Fruit fly (Drosophila melanogaster): ENCODE data around the gene app.
A peak's percentile ranks its signal among the peaks of the same experiment; 100 is the strongest.

Gene app

dm6 chr3L:12269867-12270266 lies 3.2 kb upstream of the app start (continued):
- peak; percentile 56 for TF ChIP-seq cwo (GFP tag; optimal IDR thresholded peaks at IDR 0.05)
- peak; percentile 80 for TF ChIP-seq CG2678 (tag; optimal IDR thresholded peaks at IDR 0.05)
- TF ChIP-seq trem (tag; optimal IDR thresholded peaks at IDR 0.05) = no peak
- TF ChIP-seq PHDP (tag; optimal IDR thresholded peaks at IDR 0.05) = peak; percentile 65
- TF ChIP-seq CG12236 (GFP tag; optimal IDR thresholded peaks at IDR 0.05) = no peak
- TF ChIP-seq Asciz (GFP tag; optimal IDR thresholded peaks at IDR 0.05) = peak; percentile 9
- TF ChIP-seq CG7839 (tag; optimal IDR thresholded peaks at IDR 0.05) = peak; percentile 51
- peak; percentile 43 for TF ChIP-seq NfI (GFP tag; optimal IDR thresholded peaks at IDR 0.05)
- TF ChIP-seq CG8924 (tag; optimal IDR thresholded peaks at IDR 0.05) = peak; percentile 45
- TF ChIP-seq CG17359 (tag; optimal IDR thresholded peaks at IDR 0.05) = peak; percentile 48
- peak; percentile 46 for TF ChIP-seq CG17385 (GFP tag; optimal IDR thresholded peaks at IDR 0.05)
- peak; percentile 22 for TF ChIP-seq CG4328 (GFP tag; optimal IDR thresholded peaks at IDR 0.05)
- TF ChIP-seq CG18599 (GFP tag; optimal IDR thresholded peaks at IDR 0.05) = peak; percentile 79
- peak; percentile 77 for TF ChIP-seq CG13296 (GFP tag; optimal IDR thresholded peaks at IDR 0.05)
- peak; percentile 55; the same call in 2 of the 3 replicates for TF ChIP-seq dysf (GFP tag; IDR thresholded peaks at IDR 0.05)
- TF ChIP-seq CG2202 (tag; optimal IDR thresholded peaks at IDR 0.05) = no peak
- peak in 1 of 2 experiments; percentile 23 for TF ChIP-seq bsh (GFP tag; optimal IDR thresholded peaks at IDR 0.05)
- TF ChIP-seq unc-4 (GFP tag; IDR thresholded peaks at IDR 0.05; ENCODE audit: partially characterized antibody) = no peak
- no peak for TF ChIP-seq CG8478 (optimal IDR thresholded peaks at IDR 0.05)
- no peak for TF ChIP-seq sna (GFP tag; IDR thresholded peaks at IDR 0.05; ENCODE audit: partially characterized antibody)
- peak; percentile 30 for TF ChIP-seq CG15011 (GFP tag; optimal IDR thresholded peaks at IDR 0.05)
- peak; percentile 22 for TF ChIP-seq CG1233 (GFP tag; optimal IDR thresholded peaks at IDR 0.05)
- peak; percentile 3 for TF ChIP-seq sd (tag; optimal IDR thresholded peaks at IDR 0.05)
- peak; percentile 37 for TF ChIP-seq tap (tag; optimal IDR thresholded peaks at IDR 0.05)
- peak; percentile 54 for TF ChIP-seq CG2120 (GFP tag; optimal IDR thresholded peaks at IDR 0.05)
- peak in 1 of 2 experiments; percentile 66 for TF ChIP-seq Hr51 (GFP tag; optimal IDR thresholded peaks at IDR 0.05)
- no peak for TF ChIP-seq CG3847 (GFP tag; IDR thresholded peaks at IDR 0.05)
- peak; percentile 54 for TF ChIP-seq BtbVII (GFP tag; optimal IDR thresholded peaks at IDR 0.05)
- TF ChIP-seq CG13894 (tag; optimal IDR thresholded peaks at IDR 0.05) = peak; percentile 33
- TF ChIP-seq CG10979 (tag; optimal IDR thresholded peaks at IDR 0.05) = peak; percentile 3
- TF ChIP-seq Sox100B (GFP tag; optimal IDR thresholded peaks at IDR 0.05) = peak; percentile 49
- TF ChIP-seq CG10267 (tag; optimal IDR thresholded peaks at IDR 0.05) = peak; percentile 25
- TF ChIP-seq sens (GFP tag) = peak; percentile 65
- TF ChIP-seq Med (GFP tag) = peak; percentile 13
- 0 out of 2 replicates have a peak, but pooled peaks have one; percentile 31 for TF ChIP-seq Atf6 (GFP tag; IDR thresholded peaks at IDR 0.05)
- peak; percentile 52 for TF ChIP-seq Hmr (GFP tag; optimal IDR thresholded peaks at IDR 0.05)
- TF ChIP-seq CG12219 (GFP tag; optimal IDR thresholded peaks at IDR 0.05) = no peak
- no peak for TF ChIP-seq maf-S (GFP tag; optimal IDR thresholded peaks at IDR 0.05)

dm6 chr3L:12267332-12267914 lies 782 bp upstream of the app start, which contains the start of gene CG32100:
Gene CG32100, plus strand, starts transcription at chr3L:12267528.
- no peak for TF ChIP-seq CG14710 (tag; optimal IDR thresholded peaks at IDR 0.05)
- TF ChIP-seq CG6813 (GFP tag; optimal IDR thresholded peaks at IDR 0.05) = no peak
- peak; percentile 46 for TF ChIP-seq Med (GFP tag)
- TF ChIP-seq CoRest (tag; optimal IDR thresholded peaks at IDR 0.05) = no peak
- no peak for TF ChIP-seq schlank (tag; optimal IDR thresholded peaks at IDR 0.05)
- no peak for TF ChIP-seq CG31365 (tag; optimal IDR thresholded peaks at IDR 0.05)
- TF ChIP-seq nerfin-1 (tag; optimal IDR thresholded peaks at IDR 0.05) = peak; percentile 84
- no peak for TF ChIP-seq CG4282 (GFP tag; optimal IDR thresholded peaks at IDR 0.05)
- peak; percentile 35; the same call in 1 of the 2 replicates for TF ChIP-seq CG42726 (GFP tag; IDR thresholded peaks at IDR 0.05; ENCODE audit: partially characterized antibody)
- peak; percentile 79 for TF ChIP-seq sd (tag; optimal IDR thresholded peaks at IDR 0.05)
- TF ChIP-seq CG10274 (GFP tag; optimal IDR thresholded peaks at IDR 0.05) = no peak
- no peak for TF ChIP-seq usp (GFP tag; optimal IDR thresholded peaks at IDR 0.05)
- no peak for TF ChIP-seq CG8281 (tag; optimal IDR thresholded peaks at IDR 0.05)
- TF ChIP-seq Dek (tag; optimal IDR thresholded peaks at IDR 0.05) = no peak

All from whole organism, embryonic.